Worm (Caenorhabditis elegans): ENCODE data around the gene clec-246.

clec-246 gene

DNA sequence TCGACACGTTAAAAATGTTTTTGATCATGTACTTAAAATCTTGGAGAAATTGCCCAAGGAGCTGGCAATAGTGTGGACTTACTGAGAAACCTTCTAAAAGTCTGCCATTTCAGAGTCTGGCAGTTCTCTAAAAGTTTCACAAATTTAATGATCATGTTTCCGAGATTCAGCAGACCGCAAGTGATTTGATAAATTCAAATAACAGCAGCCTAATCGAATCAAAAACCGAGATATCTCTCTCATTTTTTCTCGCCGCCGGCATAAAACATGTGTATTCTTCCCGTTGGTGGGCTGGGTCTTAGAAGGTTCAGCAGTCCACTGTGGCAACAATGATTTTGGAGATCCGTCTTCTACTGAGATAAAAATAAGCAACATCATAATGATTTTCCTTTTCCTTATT lies at the start of gene clec-246:
Gene clec-246, plus strand, starts transcription at position 301 of the 400 bp plus-strand sequence.
- TF ChIP-seq ceh-28 (tag; optimal IDR thresholded peaks at IDR 0.05) (no peak), fkh-10 (GFP tag; optimal IDR thresholded peaks at IDR 0.05) (no peak), elt-1 (tag; optimal IDR thresholded peaks at IDR 0.05) (no peak), aly-2 (tag; optimal IDR thresholded peaks at IDR 0.05) (no peak), mml-1 (tag; optimal IDR thresholded peaks at IDR 0.05) (no peak)

DNA sequence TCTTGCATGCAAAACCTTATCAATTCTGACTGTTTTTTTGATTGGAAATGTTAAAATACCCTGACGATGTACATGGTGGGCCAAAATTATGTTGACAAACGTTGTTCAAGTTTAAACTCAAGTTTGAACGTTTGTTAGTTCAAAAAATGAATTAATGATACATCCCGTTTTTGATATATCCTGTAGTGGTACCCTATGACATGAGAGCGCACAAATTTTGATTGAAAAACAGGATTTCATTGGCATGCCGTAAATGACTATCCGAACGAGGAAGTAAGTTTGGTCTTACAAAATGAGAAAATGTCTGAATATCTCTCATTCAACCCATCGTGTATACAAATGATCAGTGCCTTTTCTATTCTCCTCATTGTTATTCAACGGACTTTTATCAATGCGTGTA lies 48.1 kb upstream of the clec-246 start, which contains the start of gene Y37H2A.11:
Gene Y37H2A.11, plus strand, starts transcription at position 301 of the 400 bp plus-strand sequence.
- TF ChIP-seq eor-1 (tag; optimal IDR thresholded peaks at IDR 0.05) = no peak
- no peak for TF ChIP-seq hmg-11 (tag; optimal IDR thresholded peaks at IDR 0.05)
- TF ChIP-seq lin-15B (tag; optimal IDR thresholded peaks at IDR 0.05) = no peak
- TF ChIP-seq nhr-76 (tag; optimal IDR thresholded peaks at IDR 0.05) = no peak
- no peak for TF ChIP-seq nfya-1 (tag; optimal IDR thresholded peaks at IDR 0.05; ENCODE audit: insufficient read depth)
- no peak for TF ChIP-seq elt-2 (tag; optimal IDR thresholded peaks at IDR 0.05)
- TF ChIP-seq ceh-16 (tag; optimal IDR thresholded peaks at IDR 0.05) = no peak
- no peak for TF ChIP-seq ceh-9 (tag; optimal IDR thresholded peaks at IDR 0.05)
- no peak for TF ChIP-seq jun-1 (tag; optimal IDR thresholded peaks at IDR 0.05)
- TF ChIP-seq nhr-67 (tag; optimal IDR thresholded peaks at IDR 0.05) = no peak
- TF ChIP-seq nhr-25 (tag; optimal IDR thresholded peaks at IDR 0.05) = no peak
- TF ChIP-seq lsy-12 (tag; optimal IDR thresholded peaks at IDR 0.05) = no peak
- no peak for TF ChIP-seq R02D3.7 (tag; optimal IDR thresholded peaks at IDR 0.05)

DNA sequence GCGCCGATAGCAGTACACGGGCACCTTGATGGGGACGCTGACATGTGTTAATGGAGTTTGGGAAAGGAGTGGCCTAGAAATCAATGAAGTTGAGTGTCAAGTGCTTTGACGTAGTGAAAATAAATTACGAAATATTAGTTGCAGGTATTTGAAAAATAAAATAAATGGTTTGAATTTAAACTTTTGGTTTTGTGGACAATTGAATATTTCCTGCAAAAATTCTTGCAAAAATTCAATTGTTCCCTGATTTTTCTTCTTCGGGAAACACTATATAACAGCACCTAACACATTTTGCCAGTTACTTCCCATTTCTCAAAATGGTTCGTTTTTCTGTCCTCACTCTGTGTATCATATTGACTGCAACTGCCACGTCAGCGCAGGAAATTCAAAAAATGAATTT lies 46.7 kb upstream of the clec-246 start, which contains the start of gene Y37H2A.13:
Gene Y37H2A.13, plus strand, starts transcription at position 301 of the 400 bp plus-strand sequence.
- no peak for TF ChIP-seq ceh-82 (tag; optimal IDR thresholded peaks at IDR 0.05)

DNA sequence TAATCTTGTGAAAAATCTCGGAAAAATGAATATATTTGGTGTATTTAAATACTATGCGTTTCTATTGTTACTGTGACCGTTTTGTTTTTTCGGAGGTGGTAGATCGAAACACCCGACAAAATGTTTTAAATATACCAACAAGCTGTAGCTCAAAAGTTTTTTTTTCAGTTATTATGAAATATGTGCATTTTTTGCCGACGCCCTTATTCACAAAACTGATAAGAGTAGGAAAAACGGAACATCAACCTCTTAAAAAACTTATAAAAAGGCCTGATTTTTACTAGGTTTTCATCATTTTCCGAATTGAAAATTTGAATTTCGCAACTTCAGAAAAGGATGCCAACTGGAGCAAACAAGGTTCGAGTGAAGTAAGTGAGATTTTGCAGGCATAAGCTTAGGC lies 45.8 kb upstream of the clec-246 start, which contains the start of gene Y37H2A.14:
Gene Y37H2A.14, plus strand, starts transcription at position 301 of the 400 bp plus-strand sequence.
- TF ChIP-seq eor-1 (tag; optimal IDR thresholded peaks at IDR 0.05) (no peak), lsy-12 (tag; optimal IDR thresholded peaks at IDR 0.05) (no peak), ztf-4 (tag; optimal IDR thresholded peaks at IDR 0.05) (no peak), ZK546.5 (tag; optimal IDR thresholded peaks at IDR 0.05) (no peak), lin-39 (tag; optimal IDR thresholded peaks at IDR 0.05) (no peak), nhr-43 (tag; optimal IDR thresholded peaks at IDR 0.05; ENCODE audit: poor library complexity, severe bottlenecking) (no peak), nhr-237 (tag; optimal IDR thresholded peaks at IDR 0.05) (no peak), ceh-16 (tag; optimal IDR thresholded peaks at IDR 0.05) (no peak), ama-1 (optimal IDR thresholded peaks at IDR 0.05) (no peak)

DNA sequence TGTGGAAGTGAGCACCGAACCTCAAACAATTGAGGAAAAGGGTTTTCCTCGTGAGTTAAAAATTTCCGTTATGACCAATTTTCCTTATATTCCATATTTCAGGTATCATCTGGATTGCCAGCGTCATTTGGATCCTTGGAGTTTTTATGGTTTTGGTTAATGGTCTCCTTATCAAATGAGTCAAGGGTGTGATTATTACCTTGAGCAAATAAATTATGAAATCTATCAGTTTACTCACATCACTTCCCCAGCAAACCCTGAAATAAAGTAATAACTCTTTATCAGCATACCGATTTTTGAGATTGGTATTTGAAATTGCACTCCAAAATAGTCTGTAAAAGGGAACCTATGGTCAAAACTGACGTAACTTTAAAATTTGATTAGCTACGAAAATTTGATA lies 44.8 kb upstream of the clec-246 start:
- TF ChIP-seq elt-1 (tag; optimal IDR thresholded peaks at IDR 0.05) = no peak
- TF ChIP-seq ceh-16 (tag; optimal IDR thresholded peaks at IDR 0.05) = no peak
- no peak for TF ChIP-seq hmg-11 (tag; optimal IDR thresholded peaks at IDR 0.05)
- TF ChIP-seq aly-2 (tag; optimal IDR thresholded peaks at IDR 0.05) = no peak
- TF ChIP-seq unc-62 (GFP tag; optimal IDR thresholded peaks at IDR 0.05) = no peak
- TF ChIP-seq nhr-28 (tag; optimal IDR thresholded peaks at IDR 0.05) = no peak
- TF ChIP-seq lin-39 (tag; optimal IDR thresholded peaks at IDR 0.05) = no peak
- TF ChIP-seq jun-1 (tag; optimal IDR thresholded peaks at IDR 0.05) = no peak
- no peak for TF ChIP-seq pha-4 (tag; optimal IDR thresholded peaks at IDR 0.05)
- TF ChIP-seq ztf-4 (tag; optimal IDR thresholded peaks at IDR 0.05) = no peak
- TF ChIP-seq elt-2 (tag; optimal IDR thresholded peaks at IDR 0.05) = no peak
- no peak for TF ChIP-seq lsy-12 (tag; optimal IDR thresholded peaks at IDR 0.05)
- TF ChIP-seq nhr-12 (tag; optimal IDR thresholded peaks at IDR 0.05) = no peak
- TF ChIP-seq nhr-76 (tag; optimal IDR thresholded peaks at IDR 0.05) = no peak
- no peak for TF ChIP-seq nhr-43 (tag; optimal IDR thresholded peaks at IDR 0.05; ENCODE audit: poor library complexity, severe bottlenecking)
- TF ChIP-seq egl-5 (tag; optimal IDR thresholded peaks at IDR 0.05) = no peak
- no peak for TF ChIP-seq snpc-4 (tag; optimal IDR thresholded peaks at IDR 0.05)

DNA sequence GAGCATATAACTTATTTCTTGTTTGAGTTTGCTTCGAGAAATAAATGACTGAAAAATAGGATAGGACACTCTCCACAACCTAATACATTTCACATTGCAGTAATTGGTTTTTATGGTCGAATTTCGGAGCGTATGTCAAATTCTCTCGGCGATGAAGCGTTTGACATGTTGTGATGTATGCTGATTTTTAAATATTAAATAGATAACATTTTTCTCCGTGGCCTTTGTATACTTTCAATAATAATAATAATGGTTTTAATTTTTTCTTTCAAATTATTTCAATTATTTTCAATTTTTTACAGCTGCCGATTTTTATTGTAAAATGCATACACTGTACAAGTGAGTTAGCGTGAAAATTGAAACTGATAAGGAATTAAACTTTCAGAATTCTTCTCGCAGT lies 43.2 kb upstream of the clec-246 start, which contains the start of gene C14A6.3:
Gene C14A6.3, plus strand, starts transcription at position 301 of the 400 bp plus-strand sequence.
- TF ChIP-seq ceh-82 (tag; optimal IDR thresholded peaks at IDR 0.05) (no peak), nhr-28 (tag; optimal IDR thresholded peaks at IDR 0.05) (no peak), ztf-11 (tag; optimal IDR thresholded peaks at IDR 0.05) (no peak), lsy-12 (tag; optimal IDR thresholded peaks at IDR 0.05) (no peak), jun-1 (tag; optimal IDR thresholded peaks at IDR 0.05) (no peak), fkh-10 (GFP tag; optimal IDR thresholded peaks at IDR 0.05) (no peak), nfya-1 (tag; optimal IDR thresholded peaks at IDR 0.05; ENCODE audit: insufficient read depth) (no peak), nhr-23 (tag; optimal IDR thresholded peaks at IDR 0.05) (no peak), ceh-16 (tag; optimal IDR thresholded peaks at IDR 0.05) (no peak), elt-3 (tag; optimal IDR thresholded peaks at IDR 0.05) (no peak), pha-4 (tag; optimal IDR thresholded peaks at IDR 0.05) (no peak)

Measured in whole organism, L3 larva.